Worm (Caenorhabditis elegans) whole organism, L1 larva: ENCODE data around the gene acr-2.
A peak's percentile ranks its signal among the peaks of the same experiment; 100 is the strongest.

Source experiments
- C16A3.4 ChIP-seq: fragments of 150-350 bp; optimal IDR thresholded peaks from 2 replicates; lab custom pipeline; 2014; ENCODE audit warnings: missing biosample characterization, missing genetic modification characterization
- C34B4.2 ChIP-seq: sonication (generic microtip); optimal IDR thresholded peaks from 2 replicates; lab custom pipeline; 2017; ENCODE audit warnings: mild to moderate bottlenecking, missing genetic modification characterization, missing compliant biosample characterization
- Y116A8C.19 ChIP-seq: sonication (generic microtip); optimal IDR thresholded peaks from 2 replicates; lab custom pipeline; 2016; ENCODE audit warnings: missing compliant biosample characterization, missing genetic modification characterization, borderline replicate concordance
- aha-1 ChIP-seq: fragments of 150-350 bp; optimal IDR thresholded peaks from 2 replicates; lab custom pipeline; 2014; ENCODE audit warnings: missing biosample characterization, missing genetic modification characterization
- alr-1 ChIP-seq: fragments of 200-800 bp; sonication (Bioruptor generic); optimal IDR thresholded peaks from 2 replicates; lab custom pipeline; 2018; ENCODE audit warnings: borderline replicate concordance, mild to moderate bottlenecking, missing genetic modification characterization, missing compliant biosample characterization
- aly-2 ChIP-seq: fragments of 150-350 bp; optimal IDR thresholded peaks from 2 replicates; lab custom pipeline; 2014; ENCODE audit warnings: missing biosample characterization, missing genetic modification characterization
- ama-1 ChIP-seq: fragments of 150-350 bp; optimal IDR thresholded peaks from 2 replicates; lab custom pipeline; 2014
- ceh-63 ChIP-seq: fragments of 200-800 bp; sonication (Bioruptor generic); optimal IDR thresholded peaks from 2 replicates; lab custom pipeline; 2018; ENCODE audit warnings: mild to moderate bottlenecking, missing genetic modification characterization, missing compliant biosample characterization
- ceh-82 ChIP-seq, 3 experiments: fragments of 150-350 bp in 1 of 3; sonication (generic microtip) in 2 of 3; optimal IDR thresholded peaks; 2 replicates each; lab custom pipeline; 2014 to 2017; ENCODE audit warnings: missing biosample characterization in 3 of 3, missing genetic modification characterization in 3 of 3
- ceh-88 ChIP-seq: fragments of 200-800 bp; sonication (Bioruptor generic); IDR thresholded peaks from 2 replicates; pipeline ENCODE4 v1.3.6; 2022; ENCODE audit warnings: missing genetic modification characterization, missing compliant biosample characterization
- dsc-1 ChIP-seq: sonication (generic microtip); optimal IDR thresholded peaks from 2 replicates; lab custom pipeline; 2016; ENCODE audit warnings: mild to moderate bottlenecking, missing genetic modification characterization, missing compliant biosample characterization
- efl-1 ChIP-seq, 4 experiments: fragments of 150-350 bp; optimal IDR thresholded peaks in 3 of 4; peaks in 1 of 4; 1 replicate in 1 of 4; 2 replicates in 3 of 4; lab custom pipeline; 2014; ENCODE audit warnings: missing biosample characterization in 2 of 4, missing genetic modification characterization in 2 of 4, missing genetic modification reagents in 2 of 4
- egl-13 ChIP-seq: sonication (generic microtip); optimal IDR thresholded peaks from 2 replicates; lab custom pipeline; 2016; ENCODE audit warnings: missing genotype, missing genetic modification reagents, missing genetic modification characterization, missing compliant biosample characterization
- elt-2 ChIP-seq: sonication (generic microtip); optimal IDR thresholded peaks from 2 replicates; lab custom pipeline; 2016; ENCODE audit warnings: missing genetic modification characterization, mild to moderate bottlenecking, inconsistent platforms, missing compliant biosample characterization, missing genetic modification reagents
- ets-5 ChIP-seq: fragments of 200-800 bp; sonication (Bioruptor generic); IDR thresholded peaks from 2 replicates; pipeline ENCODE4 v1.3.6; 2022; ENCODE audit warnings: missing genetic modification characterization, missing compliant biosample characterization
- fkh-10 ChIP-seq: sonication (generic microtip); optimal IDR thresholded peaks from 2 replicates; lab custom pipeline; 2017; ENCODE audit warnings: missing biosample characterization, missing genetic modification reagents, missing genetic modification characterization
- grh-1 ChIP-seq: fragments of 200-800 bp; sonication (Bioruptor generic); IDR thresholded peaks from 2 replicates; pipeline ENCODE4 v1.3.6; 2022; ENCODE audit warnings: missing genetic modification reagents, missing genetic modification characterization, missing compliant biosample characterization
- hlh-17 ChIP-seq: fragments of 200-800 bp; sonication (Bioruptor generic); optimal IDR thresholded peaks from 2 replicates; lab custom pipeline; 2018; ENCODE audit warnings: missing genetic modification characterization, mild to moderate bottlenecking, missing compliant biosample characterization, moderate library complexity, borderline replicate concordance
- hlh-4 ChIP-seq: sonication (generic microtip); optimal IDR thresholded peaks from 2 replicates; lab custom pipeline; 2016; ENCODE audit warnings: mild to moderate bottlenecking, missing genetic modification characterization, missing compliant biosample characterization
- hpl-2 ChIP-seq: fragments of 150-350 bp; optimal IDR thresholded peaks from 2 replicates; lab custom pipeline; 2014; ENCODE audit warnings: missing biosample characterization, missing genetic modification reagents, missing genetic modification characterization
- isw-1 ChIP-seq: fragments of 200-800 bp; sonication (Bioruptor generic); IDR thresholded peaks from 2 replicates; pipeline ENCODE4 v1.3.6; 2022; ENCODE audit warnings: missing genetic modification characterization, missing compliant biosample characterization
- jun-1 ChIP-seq: fragments of 150-350 bp; optimal IDR thresholded peaks from 2 replicates; lab custom pipeline; 2014; ENCODE audit warnings: missing biosample characterization, missing genetic modification reagents, missing genetic modification characterization
- lin-13 ChIP-seq: fragments of 150-350 bp; optimal IDR thresholded peaks from 2 replicates; lab custom pipeline; 2014; ENCODE audit warnings: missing biosample characterization, missing genetic modification reagents, missing genetic modification characterization
- lin-35 ChIP-seq, 2 experiments: fragments of 150-350 bp; optimal IDR thresholded peaks; 2 replicates each; lab custom pipeline; 2014; ENCODE audit warnings: missing biosample characterization in 2 of 2, missing genetic modification characterization in 2 of 2, missing genetic modification reagents in 2 of 2
- lin-39 ChIP-seq: fragments of 150-350 bp; optimal IDR thresholded peaks from 2 replicates; lab custom pipeline; 2014; ENCODE audit warnings: missing biosample characterization, missing genetic modification reagents, missing genetic modification characterization
- lir-3 ChIP-seq: sonication (generic microtip); optimal IDR thresholded peaks from 2 replicates; lab custom pipeline; 2016; ENCODE audit warnings: mild to moderate bottlenecking, missing genetic modification characterization, moderate library complexity, missing compliant biosample characterization; ENCODE audit not compliant: poor library complexity
- lsy-2 ChIP-seq, 2 experiments: fragments of 150-350 bp; optimal IDR thresholded peaks; 2 replicates each; lab custom pipeline; 2014; ENCODE audit warnings: missing biosample characterization in 2 of 2, missing genetic modification characterization in 2 of 2
- mdl-1 ChIP-seq, 2 experiments: fragments of 150-350 bp; optimal IDR thresholded peaks; 2 replicates each; lab custom pipeline; 2014 to 2017; ENCODE audit warnings: missing biosample characterization in 2 of 2, missing genetic modification characterization in 2 of 2, inconsistent platforms in 1 of 2
- mep-1 ChIP-seq: fragments of 150-350 bp; optimal IDR thresholded peaks from 2 replicates; lab custom pipeline; 2014; ENCODE audit warnings: missing biosample characterization, missing genetic modification characterization
- nhr-12 ChIP-seq: sonication (generic microtip); optimal IDR thresholded peaks from 2 replicates; lab custom pipeline; 2017; ENCODE audit warnings: missing biosample characterization, missing genetic modification characterization
- nhr-19 ChIP-seq: fragments of 200-800 bp; sonication (Bioruptor generic); conservative IDR thresholded peaks from 2 replicates; pipeline ENCODE4 v1.3.6; 2022; ENCODE audit warnings: missing genetic modification characterization, missing compliant biosample characterization
- nhr-20 ChIP-seq: sonication (generic microtip); optimal IDR thresholded peaks from 2 replicates; lab custom pipeline; 2016; ENCODE audit warnings: mild to moderate bottlenecking, missing genetic modification characterization, missing compliant biosample characterization
- nhr-71 ChIP-seq: sonication (generic microtip); optimal IDR thresholded peaks from 2 replicates; lab custom pipeline; 2016; ENCODE audit warnings: mild to moderate bottlenecking, missing genetic modification characterization, moderate library complexity, missing compliant biosample characterization
- nhr-77 ChIP-seq: fragments of 150-350 bp; optimal IDR thresholded peaks from 2 replicates; lab custom pipeline; 2014; ENCODE audit warnings: missing biosample characterization, missing genetic modification characterization
- nhr-84 ChIP-seq: sonication (generic microtip); optimal IDR thresholded peaks from 2 replicates; lab custom pipeline; 2017; ENCODE audit warnings: missing biosample characterization, missing genetic modification characterization
- pax-3 ChIP-seq: fragments of 200-800 bp; sonication (Bioruptor generic); optimal IDR thresholded peaks from 2 replicates; lab custom pipeline; 2018; ENCODE audit warnings: mild to moderate bottlenecking, missing genetic modification characterization, moderate library complexity, missing compliant biosample characterization
- rnt-1 ChIP-seq: sonication (generic microtip); optimal IDR thresholded peaks from 2 replicates; lab custom pipeline; 2016; ENCODE audit warnings: mild to moderate bottlenecking, missing genetic modification characterization, moderate library complexity, missing compliant biosample characterization
- skn-1 ChIP-seq: fragments of 150-350 bp; optimal IDR thresholded peaks from 2 replicates; lab custom pipeline; 2014; ENCODE audit warnings: missing biosample characterization, missing genetic modification characterization
- snpc-4 ChIP-seq: fragments of 150-350 bp; optimal IDR thresholded peaks from 2 replicates; lab custom pipeline; 2014; ENCODE audit warnings: missing biosample characterization, missing genetic modification characterization
- snu-23 ChIP-seq: sonication (generic microtip); optimal IDR thresholded peaks from 2 replicates; lab custom pipeline; 2016; ENCODE audit warnings: missing genetic modification characterization, missing compliant biosample characterization
- sox-4 ChIP-seq: sonication (generic microtip); optimal IDR thresholded peaks from 2 replicates; lab custom pipeline; 2016; ENCODE audit warnings: missing genetic modification characterization, missing compliant biosample characterization
- sup-37 ChIP-seq: fragments of 200-800 bp; sonication (Bioruptor generic); optimal IDR thresholded peaks from 2 replicates; lab custom pipeline; 2018; ENCODE audit warnings: mild to moderate bottlenecking, missing genetic modification characterization, missing compliant biosample characterization
- swsn-7 ChIP-seq: sonication (generic microtip); optimal IDR thresholded peaks from 2 replicates; lab custom pipeline; 2016; ENCODE audit warnings: missing genetic modification characterization, missing compliant biosample characterization
- tbx-2 ChIP-seq: sonication (generic microtip); optimal IDR thresholded peaks from 2 replicates; lab custom pipeline; 2016; ENCODE audit warnings: missing genetic modification characterization, missing compliant biosample characterization
- tlp-1 ChIP-seq: fragments of 150-350 bp; optimal IDR thresholded peaks from 2 replicates; lab custom pipeline; 2014; ENCODE audit warnings: missing biosample characterization, missing genetic modification characterization
- unc-130 ChIP-seq: fragments of 150-350 bp; optimal IDR thresholded peaks from 2 replicates; lab custom pipeline; 2017; ENCODE audit warnings: missing biosample characterization, missing genetic modification characterization, inconsistent platforms
- unc-62 ChIP-seq: fragments of 150-350 bp; optimal IDR thresholded peaks from 2 replicates; lab custom pipeline; 2014; ENCODE audit warnings: missing biosample characterization, missing genetic modification reagents, missing genetic modification characterization
- vab-15 ChIP-seq: sonication (generic microtip); optimal IDR thresholded peaks from 2 replicates; lab custom pipeline; 2017; ENCODE audit warnings: missing genotype, mild to moderate bottlenecking, missing genetic modification characterization, missing compliant biosample characterization

acr-2 gene

ce11 chrX:6740983-6741365, 38.6 kb downstream of the acr-2 start (continued):
- TF ChIP-seq tbx-2, result peak; percentile 76
- TF ChIP-seq fkh-10, result no peak
- TF ChIP-seq hlh-17 (GFP tag; lab: Kevin White, UChicago), result no peak
- peak; percentile 12 to 34 for TF ChIP-seq efl-1 (optimal IDR thresholded peaks at IDR 0.05; lab: Kevin White, UChicago)
- TF ChIP-seq efl-1 (GFP tag; optimal IDR thresholded peaks at IDR 0.05 in 1 of 2; lab: Kevin White, UChicago), result peak in 1 of 2 experiments; percentile 20
- TF ChIP-seq unc-130, result peak; percentile 92
- TF ChIP-seq mep-1 (tag; lab: Kevin White, UChicago), result peak; percentile 46
- TF ChIP-seq vab-15 (tag; lab: Kevin White, UChicago), result no peak
- peak; percentile 58 for TF ChIP-seq sup-37 (GFP tag; lab: Kevin White, UChicago)
- no peak for TF ChIP-seq ets-5 (GFP tag; lab: Robert Waterston, UW)
- peak; percentile 67 for TF ChIP-seq grh-1 (GFP tag; lab: Robert Waterston, UW)
- no peak for TF ChIP-seq skn-1 (tag; lab: Kevin White, UChicago)
- no peak for TF ChIP-seq alr-1 (tag; lab: Kevin White, UChicago)
- TF ChIP-seq dsc-1 (tag; lab: Kevin White, UChicago), result no peak
- no peak for TF ChIP-seq Y116A8C.19 (tag; lab: Kevin White, UChicago)
- peak; percentile 40 to 49 for TF ChIP-seq lsy-2 (tag; optimal IDR thresholded peaks at IDR 0.05; lab: Kevin White, UChicago)
- TF ChIP-seq sox-4 (tag; lab: Kevin White, UChicago), result peak; percentile 12
- no peak for TF ChIP-seq unc-62 (GFP tag; lab: Kevin White, UChicago)
- no peak for TF ChIP-seq nhr-12 (tag; lab: Kevin White, UChicago)
- TF ChIP-seq snpc-4 (tag; lab: Kevin White, UChicago), result peak; percentile 5
- no peak for TF ChIP-seq jun-1 (tag; lab: Kevin White, UChicago)
- peak; percentile 86 for TF ChIP-seq nhr-20
- TF ChIP-seq ceh-82 (tag; optimal IDR thresholded peaks at IDR 0.05; lab: Kevin White, UChicago), result no peak
- TF ChIP-seq aly-2, result no peak
- TF ChIP-seq elt-2, result no peak
- peak; percentile 93 for TF ChIP-seq rnt-1 (tag; lab: Kevin White, UChicago)
- peak; percentile 95 for TF ChIP-seq nhr-71 (tag; lab: Kevin White, UChicago)
- TF ChIP-seq lir-3 (tag; lab: Kevin White, UChicago), result peak; percentile 80
- TF ChIP-seq ceh-88 (GFP tag; lab: Robert Waterston, UW), result peak; percentile 22; the same call in 1 of the 2 replicates
- TF ChIP-seq egl-13, result no peak
- no peak for TF ChIP-seq pax-3 (tag; lab: Kevin White, UChicago)

- TF ChIP-seq C16A3.4 (tag; lab: Kevin White, UChicago) (peak; percentile 65), hlh-4 (tag; lab: Kevin White, UChicago) (no peak), unc-130 (peak; percentile 78), ceh-88 (GFP tag; lab: Robert Waterston, UW) (no peak; the same call in 1 of the 2 replicates), lsy-2 (tag; optimal IDR thresholded peaks at IDR 0.05; lab: Kevin White, UChicago) (peak; percentile 48 to 58), efl-1 (optimal IDR thresholded peaks at IDR 0.05; lab: Kevin White, UChicago) (peak in 1 of 2 experiments; percentile 18), efl-1 (GFP tag; optimal IDR thresholded peaks at IDR 0.05 in 1 of 2; lab: Kevin White, UChicago) (peak; percentile 17 to 85), skn-1 (tag; lab: Kevin White, UChicago) (peak; percentile 4), ceh-63 (GFP tag; lab: Kevin White, UChicago) (no peak), nhr-19 (GFP tag; lab: Robert Waterston, UW) (peak; percentile 34), ceh-82 (tag; optimal IDR thresholded peaks at IDR 0.05; lab: Kevin White, UChicago) (no peak), lin-13 (GFP tag; lab: Kevin White, UChicago) (peak; percentile 34), ama-1 (lab: Kevin White, UChicago) (no peak), nhr-84 (tag; lab: Kevin White, UChicago) (no peak), lir-3 (tag; lab: Kevin White, UChicago) (peak; percentile 73), aha-1 (tag; lab: Kevin White, UChicago) (peak; percentile 40), nhr-77 (tag; lab: Kevin White, UChicago) (no peak), swsn-7 (no peak), isw-1 (GFP tag; lab: Robert Waterston, UW) (no peak), tbx-2 (no peak), snu-23 (peak; percentile 45), pax-3 (tag; lab: Kevin White, UChicago) (no peak), sup-37 (GFP tag; lab: Kevin White, UChicago) (no peak), lin-35 (GFP tag; optimal IDR thresholded peaks at IDR 0.05; lab: Kevin White, UChicago) (peak; percentile 28 to 69), hpl-2 (GFP tag; lab: Kevin White, UChicago) (no peak), egl-13 (no peak), Y116A8C.19 (tag; lab: Kevin White, UChicago) (no peak), fkh-10 (no peak), ets-5 (GFP tag; lab: Robert Waterston, UW) (no peak), tlp-1 (tag; lab: Kevin White, UChicago) (no peak), C34B4.2 (tag; lab: Kevin White, UChicago) (no peak), mdl-1 (tag; optimal IDR thresholded peaks at IDR 0.05; lab: Kevin White, UChicago) (no peak), dsc-1 (tag; lab: Kevin White, UChicago) (no peak), lin-39 (no peak)
Observed at ce11 chrX:6741532-6741931, 39.2 kb downstream of the acr-2 start.
